Worm (Caenorhabditis elegans): ENCODE results near the gene lgc-24.

ce11 chrX:12022496-12022895, 45.9 kb upstream of the lgc-24 start:
- TF ChIP-seq sptf-1 (tag; optimal IDR thresholded peaks at IDR 0.05) (no peak), pha-4 (tag; optimal IDR thresholded peaks at IDR 0.05) (no peak)
